Worm (Caenorhabditis elegans): Measurements from ENCODE around the gene tsp-5.
"Not testable (repeated sequence)": the region's sequence is repeated elsewhere in the genome, so short reads cannot be mapped to it uniquely, and the experiment has no call there.

The tsp-5 gene

DNA sequence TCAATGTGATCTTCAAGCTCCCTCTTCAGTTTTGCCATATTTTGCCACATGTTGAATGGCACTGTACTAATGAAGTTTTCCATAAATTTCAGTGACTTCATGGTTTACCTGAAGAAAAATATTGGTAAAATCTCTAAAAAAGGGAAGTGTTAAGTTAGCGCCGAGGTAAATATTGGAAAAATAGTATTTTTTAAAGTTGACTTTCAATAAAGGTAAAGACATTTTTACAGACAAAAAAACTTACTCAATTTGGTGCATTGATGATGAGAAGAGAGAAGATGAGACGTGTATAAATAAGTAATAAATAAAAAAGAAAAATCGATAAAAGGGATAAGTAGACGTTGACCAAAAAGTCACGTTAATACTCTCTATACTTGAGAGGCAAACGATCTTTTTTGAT lies 6.3 kb upstream of the tsp-5 start, which contains the start of gene Y45F10B.9:
Y45F10B.9 (minus strand) TSS at position 101 of the 400 bp plus-strand sequence.
- TF ChIP-seq ceh-82, nhr-76, fos-1 (tag; optimal IDR thresholded peaks at IDR 0.05): not testable (repeated sequence)

DNA sequence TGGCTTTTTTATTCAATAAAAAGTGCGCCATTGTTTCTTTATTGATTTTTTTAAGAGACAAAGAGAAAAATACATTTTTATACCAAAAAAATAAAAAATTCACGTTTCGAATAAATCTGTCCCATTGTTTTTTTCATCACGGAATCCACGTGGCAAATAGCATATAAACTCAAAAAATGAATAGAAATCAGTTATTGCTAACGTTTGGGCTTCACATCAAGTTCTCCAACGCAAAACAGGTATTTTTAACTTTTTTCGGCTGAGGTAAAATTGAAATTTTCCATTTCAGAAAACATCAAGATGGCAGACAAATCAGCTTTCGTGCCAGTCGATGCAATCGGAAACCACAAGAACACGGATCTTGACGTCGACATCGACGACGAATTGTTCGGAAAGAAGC lies 1.8 kb upstream of the tsp-5 start, which contains the start of gene Y45F10B.3:
Y45F10B.3 (plus strand) TSS at position 301 of the 400 bp plus-strand sequence.
- TF ChIP-seq lsy-12 (tag; optimal IDR thresholded peaks at IDR 0.05), result no peak
- no peak for TF ChIP-seq lin-15B (tag; optimal IDR thresholded peaks at IDR 0.05)
- no peak for TF ChIP-seq ZK546.5 (tag; optimal IDR thresholded peaks at IDR 0.05)
- no peak for TF ChIP-seq snpc-4 (tag; optimal IDR thresholded peaks at IDR 0.05)
- no peak for TF ChIP-seq nhr-12 (tag; optimal IDR thresholded peaks at IDR 0.05)
- TF ChIP-seq eor-1 (tag; optimal IDR thresholded peaks at IDR 0.05), result no peak
- no peak for TF ChIP-seq nhr-67 (tag; optimal IDR thresholded peaks at IDR 0.05)
- TF ChIP-seq fkh-10 (GFP tag; optimal IDR thresholded peaks at IDR 0.05), result no peak
- no peak for TF ChIP-seq tbx-2 (tag; optimal IDR thresholded peaks at IDR 0.05)
- no peak for TF ChIP-seq nfya-1 (tag; optimal IDR thresholded peaks at IDR 0.05; ENCODE audit: insufficient read depth)
- no peak for TF ChIP-seq skn-1 (tag; optimal IDR thresholded peaks at IDR 0.05)
- TF ChIP-seq R02D3.7 (tag; optimal IDR thresholded peaks at IDR 0.05), result no peak

- not testable (repeated sequence) for TF ChIP-seq nhr-77, zag-1, fos-1 (tag; optimal IDR thresholded peaks at IDR 0.05)
These were observed 3.0 kb downstream of the tsp-5 start, which contains the start of gene sru-9 for ce11 chrIV:13588544-13589043. Gene sru-9, plus strand, starts transcription at chrIV:13588993.

DNA sequence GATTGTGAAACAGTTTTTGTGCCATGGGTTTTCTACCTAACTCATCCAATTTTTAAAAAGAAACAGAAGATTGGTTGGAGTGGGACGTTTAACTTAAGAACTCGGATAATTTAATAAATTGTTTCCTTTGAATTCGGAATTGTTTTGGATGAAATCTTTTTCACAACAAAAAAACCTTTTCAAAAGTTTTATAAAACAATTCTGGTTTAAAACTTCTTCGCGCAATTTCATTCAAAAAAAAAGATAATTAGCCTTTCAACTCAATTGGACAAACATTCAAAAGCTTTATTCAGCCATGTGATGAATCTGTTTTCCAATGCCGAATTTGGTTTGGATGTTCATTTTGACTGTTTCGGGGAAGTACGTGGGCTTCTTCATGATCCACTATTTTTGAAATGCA lies 4.4 kb downstream of the tsp-5 start, which contains the start of gene Y45F10B.12:
Y45F10B.12 (plus strand) TSS at position 301 of the 400 bp plus-strand sequence.
- TF ChIP-seq pha-4 (tag; optimal IDR thresholded peaks at IDR 0.05) (no peak), mml-1 (tag; optimal IDR thresholded peaks at IDR 0.05) (no peak), nhr-237 (tag; optimal IDR thresholded peaks at IDR 0.05) (no peak), ama-1 (optimal IDR thresholded peaks at IDR 0.05) (no peak)

DNA sequence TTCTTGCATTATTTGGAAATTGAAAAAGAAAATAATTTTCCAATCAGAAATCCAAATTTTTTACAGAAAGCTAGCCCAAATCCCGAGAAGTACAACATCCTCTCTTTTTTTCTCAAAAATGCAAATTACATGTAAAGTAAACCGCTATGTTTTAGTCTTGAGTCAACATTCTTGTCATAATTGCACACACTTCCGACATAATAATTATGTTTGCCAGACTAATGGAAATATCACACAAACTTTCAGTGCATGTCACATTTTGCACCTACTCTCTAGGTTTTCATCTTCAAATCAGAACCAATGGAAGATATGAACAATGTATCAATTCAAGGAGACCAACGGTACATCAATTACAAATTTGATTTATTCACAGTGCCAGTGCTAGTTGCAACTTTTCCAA lies 6.9 kb downstream of the tsp-5 start, which contains the start of gene sru-11:
sru-11 (plus strand) TSS at position 301 of the 400 bp plus-strand sequence.
- no peak for TF ChIP-seq hmg-11 (tag; optimal IDR thresholded peaks at IDR 0.05)
- TF ChIP-seq skn-1 (tag; optimal IDR thresholded peaks at IDR 0.05), result no peak
- no peak for TF ChIP-seq nhr-23 (tag; optimal IDR thresholded peaks at IDR 0.05)
- TF ChIP-seq fos-1 (tag; optimal IDR thresholded peaks at IDR 0.05), result no peak
- no peak for TF ChIP-seq snpc-4 (tag; optimal IDR thresholded peaks at IDR 0.05)
- no peak for TF ChIP-seq fkh-10 (GFP tag; optimal IDR thresholded peaks at IDR 0.05)

ce11 chrIV:13582909-13583308 lies 8.6 kb downstream of the tsp-5 start, which contains the start of gene sru-12:
Gene sru-12, plus strand, starts transcription at chrIV:13583209.
- no peak for TF ChIP-seq fkh-2 (tag; optimal IDR thresholded peaks at IDR 0.05)
- TF ChIP-seq R02D3.7 (tag; optimal IDR thresholded peaks at IDR 0.05), result no peak
- TF ChIP-seq mdl-1 (tag; optimal IDR thresholded peaks at IDR 0.05), result no peak
- no peak for TF ChIP-seq ceh-16 (tag; optimal IDR thresholded peaks at IDR 0.05)
- TF ChIP-seq nhr-12 (tag; optimal IDR thresholded peaks at IDR 0.05), result no peak
- TF ChIP-seq snpc-4 (tag; optimal IDR thresholded peaks at IDR 0.05), result no peak
- no peak for TF ChIP-seq aly-2 (tag; optimal IDR thresholded peaks at IDR 0.05)
- no peak for TF ChIP-seq elt-3 (tag; optimal IDR thresholded peaks at IDR 0.05)
- no peak for TF ChIP-seq ztf-4 (tag; optimal IDR thresholded peaks at IDR 0.05)
- no peak for TF ChIP-seq hmg-11 (tag; optimal IDR thresholded peaks at IDR 0.05)
- TF ChIP-seq lsy-12 (tag; optimal IDR thresholded peaks at IDR 0.05), result no peak
- no peak for TF ChIP-seq fkh-10 (GFP tag; optimal IDR thresholded peaks at IDR 0.05)

ce11 chrIV:13578953-13579352 lies 12.6 kb downstream of the tsp-5 start, which contains the start of gene sru-16:
Gene sru-16, plus strand, starts transcription at chrIV:13579253.
- TF ChIP-seq pqm-1, lsy-12, fkh-2 (tag; optimal IDR thresholded peaks at IDR 0.05): not testable (repeated sequence)
